Worm (Caenorhabditis elegans): ENCODE data around the gene cpn-2.
A peak's percentile ranks its signal among the peaks of the same experiment; 100 is the strongest.

cpn-2 gene

ce11 chrII:337233-337832 is at the start of gene cpn-2:
Gene cpn-2, plus strand, starts transcription at chrII:337782.
- no peak for TF ChIP-seq flh-1 (GFP tag; optimal IDR thresholded peaks at IDR 0.05)
- TF ChIP-seq ceh-43 (GFP tag; optimal IDR thresholded peaks at IDR 0.05), result no peak
- TF ChIP-seq cnd-1 (tag; optimal IDR thresholded peaks at IDR 0.05), result no peak
- no peak for TF ChIP-seq ztf-11 (tag; optimal IDR thresholded peaks at IDR 0.05)
- TF ChIP-seq blmp-1 (tag; optimal IDR thresholded peaks at IDR 0.05), result peak; percentile 87
- TF ChIP-seq ham-2 (GFP tag; optimal IDR thresholded peaks at IDR 0.05), result peak; percentile 57
- TF ChIP-seq unc-39 (tag; optimal IDR thresholded peaks at IDR 0.05), result no peak

DNA sequence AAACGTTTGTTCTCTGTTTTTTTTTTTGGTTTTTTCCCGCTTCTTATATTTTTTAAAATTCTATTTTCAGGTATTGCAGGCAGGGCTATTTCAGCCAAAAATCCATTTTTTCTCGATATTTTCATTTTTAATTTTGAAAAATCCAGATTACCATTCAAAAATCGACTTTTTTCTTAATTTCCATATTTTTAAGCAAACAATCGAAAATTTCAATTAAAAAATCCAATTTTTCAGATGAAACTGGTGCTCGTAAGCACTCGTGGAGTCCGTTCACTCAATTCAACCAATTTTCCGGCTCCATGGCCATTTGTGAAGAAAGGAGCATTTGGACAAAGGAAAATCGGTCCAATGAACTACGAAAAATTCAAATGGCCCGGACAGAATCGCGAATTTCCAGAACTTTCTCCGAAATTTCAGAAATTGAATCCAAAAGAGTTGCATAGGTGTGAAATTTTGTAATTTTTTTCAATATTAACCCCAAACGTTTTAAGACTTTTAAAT is 48.8 kb upstream of the cpn-2 start, which contains the start of gene mrpl-41:
Gene mrpl-41 (plus strand): TSS at position 235 of the 501 bp plus-strand sequence.
- TF ChIP-seq ceh-83 (GFP tag; optimal IDR thresholded peaks at IDR 0.05) (no peak), M03D4.4 (tag; optimal IDR thresholded peaks at IDR 0.05) (no peak), blmp-1 (tag; optimal IDR thresholded peaks at IDR 0.05) (no peak), nhr-237 (tag; optimal IDR thresholded peaks at IDR 0.05) (no peak), bed-3 (GFP tag; optimal IDR thresholded peaks at IDR 0.05) (no peak), lin-13 (tag; optimal IDR thresholded peaks at IDR 0.05) (no peak), ham-2 (GFP tag; optimal IDR thresholded peaks at IDR 0.05) (no peak), elt-3 (tag; optimal IDR thresholded peaks at IDR 0.05) (no peak), sem-2 (GFP tag; optimal IDR thresholded peaks at IDR 0.05) (no peak), cnd-1 (tag; optimal IDR thresholded peaks at IDR 0.05) (no peak), tbx-8 (GFP tag; optimal IDR thresholded peaks at IDR 0.05) (no peak), unc-120 (tag; optimal IDR thresholded peaks at IDR 0.05; ENCODE audit: poor library complexity, severe bottlenecking) (no peak), lin-32 (GFP tag; optimal IDR thresholded peaks at IDR 0.05) (no peak), hlh-1 (tag; optimal IDR thresholded peaks at IDR 0.05) (no peak), pha-4 (tag; optimal IDR thresholded peaks at IDR 0.05) (no peak)

DNA sequence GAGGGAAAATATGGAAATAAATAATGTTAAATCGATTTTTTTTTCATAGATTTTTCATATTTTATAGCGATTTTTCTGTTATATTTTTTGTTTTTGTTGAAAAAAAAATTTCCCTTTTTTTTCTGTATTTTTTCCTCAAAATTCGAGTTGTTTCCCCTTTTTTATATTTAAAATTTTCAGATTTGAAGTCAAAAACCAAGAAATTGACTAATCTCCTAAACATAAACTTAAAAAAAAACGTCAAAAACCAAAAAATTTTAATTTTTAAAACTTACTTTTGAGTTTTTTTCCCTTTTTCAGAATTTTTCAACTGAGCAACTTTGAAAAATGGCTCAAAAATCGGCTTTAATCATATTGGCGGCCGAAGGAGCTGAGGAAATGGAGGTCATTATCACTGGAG is 47.3 kb upstream of the cpn-2 start, which contains the start of gene djr-1.1:
Gene djr-1.1 (plus strand): TSS at position 301 of the 400 bp plus-strand sequence.
- TF ChIP-seq bed-3 (GFP tag; optimal IDR thresholded peaks at IDR 0.05) (no peak), unc-39 (tag; optimal IDR thresholded peaks at IDR 0.05) (no peak), sptf-1 (tag; optimal IDR thresholded peaks at IDR 0.05) (no peak), lin-32 (GFP tag; optimal IDR thresholded peaks at IDR 0.05) (no peak)

DNA sequence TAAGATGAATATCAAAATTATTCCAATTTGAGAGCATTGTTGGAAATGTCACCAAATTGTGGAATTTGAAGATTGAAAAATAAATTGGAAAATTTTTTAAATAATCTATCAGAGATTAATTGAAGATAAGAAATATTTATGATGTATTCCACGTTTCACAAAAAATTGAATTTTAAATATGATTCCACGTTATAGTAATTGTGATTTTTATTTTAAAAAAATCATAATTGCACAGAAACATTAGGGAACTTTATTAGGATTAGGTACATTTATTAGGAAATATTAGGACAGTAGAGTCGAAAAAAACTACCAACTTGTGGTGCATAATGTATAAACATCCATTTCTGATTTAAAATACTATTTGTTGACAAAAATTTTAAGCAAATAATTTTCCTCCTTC is 43.0 kb upstream of the cpn-2 start, which contains the start of gene B0432.11:
Gene B0432.11 (minus strand): TSS at position 101 of the 400 bp plus-strand sequence.
- no peak for TF ChIP-seq bed-3 (GFP tag; optimal IDR thresholded peaks at IDR 0.05)
- no peak for TF ChIP-seq ceh-83 (GFP tag; optimal IDR thresholded peaks at IDR 0.05)
- TF ChIP-seq ceh-43 (GFP tag; optimal IDR thresholded peaks at IDR 0.05), result no peak
- TF ChIP-seq nhr-12 (tag; optimal IDR thresholded peaks at IDR 0.05), result no peak
- no peak for TF ChIP-seq cnd-1 (tag; optimal IDR thresholded peaks at IDR 0.05)
- no peak for TF ChIP-seq ces-1 (GFP tag; optimal IDR thresholded peaks at IDR 0.05)
- no peak for TF ChIP-seq sptf-1 (tag; optimal IDR thresholded peaks at IDR 0.05)
- TF ChIP-seq zip-8 (tag; optimal IDR thresholded peaks at IDR 0.05), result no peak
- TF ChIP-seq lin-13 (tag; optimal IDR thresholded peaks at IDR 0.05), result no peak

DNA sequence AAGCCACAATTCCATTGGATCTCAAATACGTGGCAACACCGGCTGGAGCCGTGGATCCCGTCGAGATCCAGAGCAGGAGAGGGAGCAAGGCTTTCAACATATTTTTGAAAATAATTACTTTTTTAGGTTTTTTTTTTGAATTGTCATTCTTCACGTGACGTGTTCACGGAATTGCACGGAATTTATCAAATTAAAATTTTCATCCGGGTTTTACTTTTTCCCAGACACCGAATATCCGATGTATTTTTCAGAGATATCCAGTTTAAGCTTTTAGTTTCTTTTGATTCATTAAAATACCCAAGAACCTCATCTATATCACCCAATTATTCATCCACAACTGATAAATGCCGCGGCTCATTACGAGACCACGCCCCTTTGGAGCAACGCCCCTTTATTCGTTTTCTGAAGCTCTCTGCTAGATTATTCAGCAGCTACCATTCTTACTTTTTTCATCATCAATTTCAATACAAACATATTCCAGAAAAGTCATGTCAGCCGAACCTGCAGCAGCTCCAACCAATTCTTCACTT is 40.6 kb upstream of the cpn-2 start, which contains the start of the genes clec-117 and B0432.1:
Gene clec-117 (minus strand): TSS at position 101 of the 530 bp plus-strand sequence.
Gene B0432.1 (plus strand): TSS at position 480 of the 530 bp plus-strand sequence.
- TF ChIP-seq elt-1 (tag; optimal IDR thresholded peaks at IDR 0.05; ENCODE audit: borderline replicate concordance, insufficient read depth), result no peak
- no peak for TF ChIP-seq ham-2 (GFP tag; optimal IDR thresholded peaks at IDR 0.05)
- no peak for TF ChIP-seq flh-1 (GFP tag; optimal IDR thresholded peaks at IDR 0.05)
- TF ChIP-seq snpc-4 (tag; optimal IDR thresholded peaks at IDR 0.05), result no peak
- no peak for TF ChIP-seq hlh-1 (tag; optimal IDR thresholded peaks at IDR 0.05)
- no peak for TF ChIP-seq zip-8 (tag; optimal IDR thresholded peaks at IDR 0.05)
- no peak for TF ChIP-seq nhr-28 (tag; optimal IDR thresholded peaks at IDR 0.05)
- TF ChIP-seq mab-5 (tag; optimal IDR thresholded peaks at IDR 0.05), result no peak
- no peak for TF ChIP-seq bed-3 (GFP tag; optimal IDR thresholded peaks at IDR 0.05)
- TF ChIP-seq ceh-43 (GFP tag; optimal IDR thresholded peaks at IDR 0.05), result no peak
- no peak for TF ChIP-seq unc-62 (GFP tag; optimal IDR thresholded peaks at IDR 0.05)
- TF ChIP-seq sptf-1 (tag; optimal IDR thresholded peaks at IDR 0.05), result no peak
- TF ChIP-seq nhr-237 (tag; optimal IDR thresholded peaks at IDR 0.05), result no peak
